Worm (Caenorhabditis elegans): Measurements from ENCODE around the gene ceh-21.

ce11 chrX:1825290-1825832, 27.2 kb downstream of the ceh-21 start, which contains the start of gene C14E2.5:
- TF ChIP-seq flt-1 (GFP tag; IDR thresholded peaks at IDR 0.05) (no peak), ztf-29 (GFP tag; IDR thresholded peaks at IDR 0.05) (no peak), cog-1 (tag; optimal IDR thresholded peaks at IDR 0.05) (no peak), tab-1 (GFP tag; IDR thresholded peaks at IDR 0.05) (no peak), klf-2 (GFP tag; conservative IDR thresholded peaks at IDR 0.05) (no peak)
